Fruit fly (Drosophila melanogaster): ENCODE data around the gene CG3061.

Gene CG3061

DNA sequence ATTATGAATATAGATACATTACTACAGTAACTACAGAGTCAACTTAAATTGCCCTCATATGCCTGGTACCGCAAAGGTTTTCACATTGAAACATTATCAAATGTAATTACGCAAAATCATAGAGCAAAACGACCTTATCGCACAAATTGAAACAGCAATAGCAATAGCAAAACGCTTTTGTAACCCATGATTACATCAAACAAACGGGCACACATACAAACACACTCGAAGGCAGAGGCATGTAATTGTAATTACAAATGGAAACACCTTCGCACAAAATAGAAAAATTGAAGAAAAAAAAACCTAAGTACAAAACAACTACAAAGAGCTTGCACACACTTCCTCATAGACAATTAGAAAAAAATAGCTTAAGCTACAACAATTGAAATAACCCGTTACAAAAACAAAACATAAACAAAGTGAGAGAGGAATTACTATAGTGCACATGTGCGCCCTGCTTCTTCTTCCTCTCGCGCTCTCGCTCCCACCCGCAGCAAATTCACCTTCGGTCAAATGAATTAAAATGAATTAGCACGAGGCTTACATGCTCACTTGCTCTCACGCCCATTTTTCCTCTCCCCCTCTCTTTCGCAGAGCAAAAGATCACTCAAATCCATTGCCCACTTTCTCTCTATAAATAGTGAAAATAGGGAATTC, 11.7 kb upstream of the CG3061 start (continued):
- TF ChIP-seq kni (GFP tag; optimal IDR thresholded peaks at IDR 0.05): peak; percentile 60
- no peak for TF ChIP-seq CG13296 (GFP tag; optimal IDR thresholded peaks at IDR 0.05)
- TF ChIP-seq hb (GFP tag; IDR thresholded peaks at IDR 0.05; ENCODE audit: partially characterized antibody): no peak
- TF ChIP-seq seq (GFP tag; IDR thresholded peaks at IDR 0.05): no peak
- no peak for TF ChIP-seq dysf (GFP tag; IDR thresholded peaks at IDR 0.05)
- TF ChIP-seq CG8290 (GFP tag; optimal IDR thresholded peaks at IDR 0.05): no peak
- TF ChIP-seq CG8290 (tag; optimal IDR thresholded peaks at IDR 0.05): peak in 1 of 2 experiments; percentile 12
- no peak for TF ChIP-seq CG6683 (GFP tag; optimal IDR thresholded peaks at IDR 0.05)
- TF ChIP-seq CG10321 (GFP tag; IDR thresholded peaks at IDR 0.05): no peak
- peak; percentile 34; the same call in 1 of the 2 replicates for TF ChIP-seq Adf1 (GFP tag; IDR thresholded peaks at IDR 0.05)
- TF ChIP-seq Blimp-1 (GFP tag; optimal IDR thresholded peaks at IDR 0.05): peak; percentile 34
- peak in 1 of 2 experiments; percentile 36 for TF ChIP-seq Hr78 (GFP tag; optimal IDR thresholded peaks at IDR 0.05)
- no peak for TF ChIP-seq shn (GFP tag; optimal IDR thresholded peaks at IDR 0.05)
- no peak for TF ChIP-seq CG2116 (GFP tag; optimal IDR thresholded peaks at IDR 0.05)
- TF ChIP-seq HLH54F (GFP tag; optimal IDR thresholded peaks at IDR 0.05): no peak
- TF ChIP-seq CG1832 (GFP tag; optimal IDR thresholded peaks at IDR 0.05): peak; percentile 31
- no peak for TF ChIP-seq dati (GFP tag; IDR thresholded peaks at IDR 0.05)
- no peak for TF ChIP-seq dimm (GFP tag; IDR thresholded peaks at IDR 0.05)
- no peak for TF ChIP-seq hth (optimal IDR thresholded peaks at IDR 0.05)
- TF ChIP-seq gt (GFP tag; IDR thresholded peaks at IDR 0.05): no peak
- no peak for TF ChIP-seq CG18476 (GFP tag; optimal IDR thresholded peaks at IDR 0.05)
- TF ChIP-seq CG14441 (GFP tag; IDR thresholded peaks at IDR 0.05): peak; percentile 25; the same call in 1 of the 2 replicates
- TF ChIP-seq CG30020 (tag; optimal IDR thresholded peaks at IDR 0.05): no peak
- TF ChIP-seq CG10543 (GFP tag; optimal IDR thresholded peaks at IDR 0.05): peak; percentile 1
- TF ChIP-seq CG1529 (GFP tag; optimal IDR thresholded peaks at IDR 0.05): no peak
- TF ChIP-seq repo (GFP tag; optimal IDR thresholded peaks at IDR 0.05): peak; percentile 2
- peak; percentile 24; the same call in 1 of the 3 replicates for TF ChIP-seq Aef1 (GFP tag; IDR thresholded peaks at IDR 0.05)
- TF ChIP-seq ewg (GFP tag; optimal IDR thresholded peaks at IDR 0.05): no peak
- TF ChIP-seq CG2199 (GFP tag; IDR thresholded peaks at IDR 0.05): 0 out of 3 replicates have a peak, but pooled peaks have one; percentile 21
- 0 out of 2 replicates have a peak, but pooled peaks have one; percentile 15 for TF ChIP-seq CG16779 (GFP tag; IDR thresholded peaks at IDR 0.05)
- peak; percentile 60 for TF ChIP-seq sqz (GFP tag; optimal IDR thresholded peaks at IDR 0.05)
- peak; percentile 28 for TF ChIP-seq dm (GFP tag; optimal IDR thresholded peaks at IDR 0.05)
- no peak for TF ChIP-seq CG2120 (GFP tag; optimal IDR thresholded peaks at IDR 0.05)
- TF ChIP-seq cwo (GFP tag; optimal IDR thresholded peaks at IDR 0.05): peak; percentile 9
- TF ChIP-seq exex (tag; optimal IDR thresholded peaks at IDR 0.05): peak; percentile 57
- no peak for TF ChIP-seq inv (GFP tag; IDR thresholded peaks at IDR 0.05; ENCODE audit: partially characterized antibody)
- peak in 1 of 2 experiments; percentile 89 for TF ChIP-seq Pdp1 (GFP tag; optimal IDR thresholded peaks at IDR 0.05)
- no peak for TF ChIP-seq fd96Cb (tag; optimal IDR thresholded peaks at IDR 0.05)
- TF ChIP-seq CG34376 (GFP tag; optimal IDR thresholded peaks at IDR 0.05): peak; percentile 30
- TF ChIP-seq Drgx (GFP tag; IDR thresholded peaks at IDR 0.05): 0 out of 2 replicates have a peak, but pooled peaks have one; percentile 18
- TF ChIP-seq zen (tag; optimal IDR thresholded peaks at IDR 0.05): peak; percentile 28
- peak; percentile 46 for TF ChIP-seq twi (tag; optimal IDR thresholded peaks at IDR 0.05)
- no peak for TF ChIP-seq dpn (GFP tag; optimal IDR thresholded peaks at IDR 0.05)
- no peak for TF ChIP-seq ind (GFP tag; optimal IDR thresholded peaks at IDR 0.05)
- TF ChIP-seq chinmo (GFP tag; IDR thresholded peaks at IDR 0.05; ENCODE audit: partially characterized antibody): peak; percentile 96
- no peak for TF ChIP-seq wdn (GFP tag; IDR thresholded peaks at IDR 0.05)
- no peak for TF ChIP-seq lov (optimal IDR thresholded peaks at IDR 0.05)
- TF ChIP-seq lov (GFP tag; IDR thresholded peaks at IDR 0.05): no peak
- peak; percentile 92 for TF ChIP-seq CG17385 (GFP tag; optimal IDR thresholded peaks at IDR 0.05)
- no peak for TF ChIP-seq Mrtf (GFP tag; IDR thresholded peaks at IDR 0.05)
